Fruit fly (Drosophila melanogaster): Measurements from ENCODE around the gene Cog4.

Cog4 gene

DNA sequence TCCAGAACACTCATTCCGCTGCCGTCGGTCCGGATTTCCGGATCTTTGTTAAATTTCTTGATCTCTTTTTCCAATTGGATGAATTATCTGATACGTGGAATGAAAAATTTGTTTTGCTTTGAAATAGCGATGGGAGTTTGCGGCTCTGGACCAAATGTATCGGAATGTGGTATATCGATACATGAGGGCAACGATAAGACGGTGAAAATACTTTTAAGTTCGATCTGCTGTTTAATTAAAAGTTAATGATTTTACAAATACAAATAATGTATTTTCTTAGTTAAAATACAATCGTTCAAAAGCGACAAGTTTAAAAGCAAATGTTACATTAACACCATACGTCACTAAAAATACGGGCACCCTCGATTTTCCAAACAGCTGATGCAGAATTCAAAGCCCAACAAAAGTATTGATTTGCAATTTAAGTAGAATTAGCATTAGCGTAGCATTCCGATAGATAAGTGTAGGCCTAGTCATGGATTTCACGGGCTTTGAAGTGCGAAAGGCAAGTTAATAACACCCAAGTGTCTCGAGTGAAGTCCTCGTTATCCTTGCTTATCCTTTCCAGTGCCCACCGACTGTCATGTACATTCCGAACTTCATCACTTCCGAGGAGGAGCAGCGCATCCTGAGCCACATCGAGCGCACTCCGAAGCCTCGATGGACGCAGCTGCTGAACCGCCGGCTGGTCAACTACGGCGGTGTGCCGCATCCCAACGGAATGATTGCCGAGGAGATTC lies at the start of gene Cog4, which contains the start of gene CG6144:
Gene Cog4 (minus strand): TSS at position 139 of the 740 bp plus-strand sequence.
Gene CG6144 (plus strand): TSS at position 211 of the 740 bp plus-strand sequence.
- peak; percentile 32 for TF ChIP-seq CG17801 (GFP tag; optimal IDR thresholded peaks at IDR 0.05; ENCODE audit: partially characterized antibody)

DNA sequence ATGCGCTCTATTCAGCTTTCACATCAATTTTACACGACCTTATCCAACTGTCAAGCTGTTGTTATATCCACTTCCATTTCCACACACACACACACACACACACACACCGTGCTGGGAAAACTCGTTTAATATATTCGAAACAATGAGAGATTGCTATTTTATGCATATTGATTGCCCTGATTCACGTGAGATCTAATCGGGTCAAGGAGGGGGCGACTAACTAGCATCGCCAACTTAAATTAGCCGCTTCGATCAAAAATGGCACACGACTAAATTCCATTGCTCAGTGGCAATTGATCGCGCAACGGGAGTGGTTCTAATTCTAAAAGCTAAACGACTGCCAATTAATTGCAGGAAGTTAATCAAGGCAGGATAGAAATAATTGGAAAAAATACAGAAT lies 45.6 kb upstream of the Cog4 start, which contains the start of gene CG18302:
Gene CG18302 (plus strand): TSS at position 301 of the 400 bp plus-strand sequence.
- TF ChIP-seq CG17801 (GFP tag; optimal IDR thresholded peaks at IDR 0.05; ENCODE audit: partially characterized antibody): no peak

DNA sequence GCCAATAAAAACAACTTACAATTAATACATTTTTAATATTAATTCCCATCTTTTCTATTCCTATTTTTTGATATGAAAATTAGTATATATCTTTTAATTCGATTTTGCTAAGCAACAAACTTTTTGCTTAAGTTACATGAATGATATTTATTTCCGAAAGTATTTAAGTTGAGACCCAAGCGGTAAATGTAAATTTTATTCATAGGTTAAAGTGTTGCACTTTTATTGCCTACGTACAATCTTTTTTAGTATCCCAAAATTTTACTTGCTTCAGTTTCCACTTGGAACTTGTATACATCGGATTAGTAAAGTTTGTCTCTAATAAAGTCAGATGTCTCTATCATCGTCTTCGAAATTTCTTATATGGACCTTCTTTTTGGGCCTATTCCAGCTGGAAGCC lies 43.1 kb upstream of the Cog4 start, which contains the start of gene CG18301:
Gene CG18301 (plus strand): TSS at position 301 of the 400 bp plus-strand sequence.
- no peak for TF ChIP-seq CG17801 (GFP tag; optimal IDR thresholded peaks at IDR 0.05; ENCODE audit: partially characterized antibody)

DNA sequence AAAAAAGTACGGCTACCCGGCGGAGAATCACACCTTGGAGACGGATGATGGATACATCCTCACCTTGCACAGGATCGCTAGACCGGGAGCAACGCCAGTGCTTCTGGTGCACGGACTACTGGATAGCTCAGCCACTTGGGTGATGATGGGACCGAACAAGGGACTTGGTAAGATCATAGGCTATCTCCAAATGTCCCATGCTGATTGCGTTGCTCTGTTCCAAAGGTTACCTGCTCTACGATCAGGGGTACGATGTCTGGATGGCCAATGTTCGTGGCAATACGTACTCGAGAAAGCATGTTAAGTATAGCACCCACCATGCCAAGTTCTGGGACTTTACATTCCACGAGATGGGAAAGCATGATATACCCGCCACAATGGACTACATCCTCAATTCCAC lies 41.7 kb upstream of the Cog4 start:
- TF ChIP-seq CG17801 (GFP tag; optimal IDR thresholded peaks at IDR 0.05; ENCODE audit: partially characterized antibody): no peak

DNA sequence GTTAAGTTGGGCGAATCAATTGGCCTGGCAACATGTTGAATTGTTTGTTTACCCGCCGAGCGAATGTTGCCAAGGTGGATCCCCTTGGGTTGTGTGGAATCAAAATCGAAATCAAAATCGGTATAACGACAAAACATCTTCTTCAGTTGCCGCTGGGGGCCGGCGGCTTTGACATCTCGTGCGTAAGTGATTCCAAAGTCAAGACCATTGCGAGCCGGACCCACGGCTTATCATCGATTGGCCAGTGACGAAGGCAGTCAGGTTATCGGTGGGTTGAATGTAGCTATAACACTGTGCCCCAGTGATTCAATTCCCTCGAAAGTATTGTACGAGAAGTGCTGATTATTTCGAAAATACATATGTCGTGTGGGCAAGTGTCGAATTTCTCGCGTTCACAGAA lies 40.6 kb upstream of the Cog4 start:
- no peak for TF ChIP-seq CG17801 (GFP tag; optimal IDR thresholded peaks at IDR 0.05; ENCODE audit: partially characterized antibody)

DNA sequence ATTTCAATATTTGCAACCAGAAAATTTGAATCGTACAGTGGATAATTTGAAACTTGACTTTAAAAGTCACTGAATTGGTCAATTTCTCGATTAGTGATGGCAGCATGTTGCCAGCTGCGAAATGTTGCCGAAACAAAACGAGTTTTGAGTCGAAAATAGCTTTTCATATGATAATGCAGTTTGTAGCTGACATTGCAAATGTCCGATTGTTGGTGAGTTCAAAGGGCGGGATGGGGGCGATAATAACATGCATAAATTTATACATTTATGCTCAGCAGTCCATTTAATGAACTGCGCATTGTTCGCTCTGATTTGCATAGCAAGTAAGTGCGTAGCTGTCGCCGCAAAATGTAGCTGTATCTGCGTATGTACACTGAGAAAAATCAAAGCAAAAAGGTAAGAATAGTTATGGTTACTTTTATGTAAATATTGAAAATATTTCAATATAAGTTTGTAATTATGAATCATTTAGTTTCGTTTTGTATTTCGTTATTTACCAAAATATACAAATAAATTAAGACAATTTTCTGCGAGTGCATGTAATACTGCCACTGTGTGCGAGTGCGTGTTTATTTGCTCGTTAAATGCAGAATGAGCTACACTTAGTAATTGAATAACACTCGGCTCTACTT lies 38.6 kb upstream of the Cog4 start, which contains the start of gene Lip4:
Gene Lip4 (plus strand): TSS at position 620 of the 632 bp plus-strand sequence.
- TF ChIP-seq CG17801 (GFP tag; optimal IDR thresholded peaks at IDR 0.05; ENCODE audit: partially characterized antibody): peak; percentile 86

DNA sequence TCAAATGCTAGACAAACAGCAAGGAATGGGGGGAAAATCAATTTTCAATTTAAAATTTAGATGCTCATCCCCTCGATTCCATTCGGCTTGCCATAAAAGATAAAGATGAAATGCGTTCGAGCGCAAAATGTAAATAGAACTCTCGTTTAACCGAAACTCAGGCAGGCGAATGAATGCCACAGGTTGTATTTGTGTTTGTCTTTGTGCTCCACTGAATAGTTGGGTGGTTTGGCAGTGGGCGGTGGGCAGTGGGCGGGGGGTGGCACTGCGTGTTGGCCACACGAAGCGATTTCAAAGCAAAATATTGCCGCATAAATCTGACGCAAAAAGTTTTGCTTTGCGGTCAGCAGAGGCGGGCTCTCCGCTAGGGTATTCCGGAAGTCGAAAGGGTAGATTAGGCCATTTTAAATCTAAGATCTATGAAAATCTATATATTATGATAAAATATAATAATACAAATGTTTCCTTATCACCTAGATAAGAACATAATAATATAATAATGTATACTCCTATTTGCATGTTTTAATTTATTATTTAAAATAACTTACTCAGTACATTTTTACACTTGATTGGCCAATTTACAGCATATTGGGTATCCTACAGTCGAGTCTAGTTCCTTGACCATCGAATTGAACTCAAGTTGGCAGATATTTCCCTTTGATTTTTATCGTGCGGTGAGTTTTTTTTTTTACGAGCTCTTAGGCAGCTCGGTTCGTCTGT lies 33.9 kb upstream of the Cog4 start:
- TF ChIP-seq CG17801 (GFP tag; optimal IDR thresholded peaks at IDR 0.05; ENCODE audit: partially characterized antibody): no peak

DNA sequence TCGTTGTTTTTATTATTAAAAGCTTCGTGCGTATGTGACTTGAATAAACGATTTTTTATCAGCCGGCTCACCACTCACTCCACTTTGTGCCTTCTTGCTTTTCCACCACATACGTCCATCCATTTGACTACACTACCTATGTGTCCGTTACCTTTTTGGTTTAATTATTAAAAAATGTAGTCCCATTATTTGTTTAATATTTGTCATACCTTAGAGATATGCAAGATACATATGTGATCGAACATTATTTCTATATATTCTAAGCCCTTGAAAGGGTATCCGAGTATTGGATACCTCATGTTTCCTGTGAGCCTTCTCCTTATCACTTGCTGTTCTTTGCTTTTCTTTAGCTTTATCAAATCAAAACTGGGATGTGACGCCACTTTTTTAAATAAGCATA lies 30.8 kb upstream of the Cog4 start:
- no peak for TF ChIP-seq CG17801 (GFP tag; optimal IDR thresholded peaks at IDR 0.05; ENCODE audit: partially characterized antibody)

DNA sequence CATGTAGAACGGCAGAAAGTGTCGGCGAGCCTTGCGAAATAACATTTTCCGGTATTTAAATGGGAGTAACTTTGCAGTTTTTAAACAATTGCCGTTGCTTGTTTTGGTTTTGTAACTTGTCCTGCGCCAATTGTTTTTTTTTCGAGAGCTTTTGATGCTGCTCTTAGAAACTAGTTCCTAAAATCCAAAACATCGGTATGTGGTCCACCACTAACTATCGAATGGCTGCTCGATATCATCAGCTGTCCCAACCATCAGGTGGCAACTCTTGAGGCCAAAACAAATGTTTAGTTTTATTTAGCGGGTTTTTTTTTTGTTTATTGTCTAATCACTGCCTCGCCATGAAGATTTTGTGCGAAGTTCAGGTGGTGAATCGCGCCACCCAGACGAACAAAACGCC lies 28.7 kb upstream of the Cog4 start, which contains the start of the genes Fatp1 and Lrr47:
Gene Fatp1 (minus strand): TSS at position 134 of the 400 bp plus-strand sequence.
Gene Lrr47 (plus strand): TSS at position 251 of the 400 bp plus-strand sequence.
- no peak for TF ChIP-seq CG17801 (GFP tag; optimal IDR thresholded peaks at IDR 0.05; ENCODE audit: partially characterized antibody)

DNA sequence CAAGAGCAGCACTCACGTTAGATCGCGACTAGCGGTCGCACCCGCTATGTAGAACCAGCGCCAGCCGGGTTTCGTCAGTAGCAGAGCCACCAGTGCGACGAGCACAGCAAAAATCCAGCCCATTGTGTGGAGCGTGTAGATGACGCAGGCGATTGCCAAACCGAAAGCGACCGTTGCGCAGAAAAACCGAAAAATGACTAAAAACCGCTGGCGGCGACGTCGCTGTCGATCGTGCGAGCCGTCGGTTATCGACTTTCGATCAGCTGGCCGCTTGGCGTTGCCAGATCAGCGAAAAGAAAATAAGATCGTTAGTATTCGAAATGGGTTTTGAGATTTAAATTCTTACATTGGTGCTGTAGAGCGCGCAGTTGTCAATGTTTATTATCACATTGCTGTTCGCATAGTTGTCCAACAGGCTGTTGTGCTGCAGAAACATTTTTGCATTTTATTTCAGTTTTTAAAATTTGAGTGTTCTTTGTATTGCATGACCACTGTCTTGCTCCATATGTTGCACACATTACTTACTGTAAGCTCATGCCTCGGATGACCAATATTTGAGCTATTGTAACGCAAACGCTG lies 28.1 kb upstream of the Cog4 start:
- TF ChIP-seq CG17801 (GFP tag; optimal IDR thresholded peaks at IDR 0.05; ENCODE audit: partially characterized antibody): no peak

DNA sequence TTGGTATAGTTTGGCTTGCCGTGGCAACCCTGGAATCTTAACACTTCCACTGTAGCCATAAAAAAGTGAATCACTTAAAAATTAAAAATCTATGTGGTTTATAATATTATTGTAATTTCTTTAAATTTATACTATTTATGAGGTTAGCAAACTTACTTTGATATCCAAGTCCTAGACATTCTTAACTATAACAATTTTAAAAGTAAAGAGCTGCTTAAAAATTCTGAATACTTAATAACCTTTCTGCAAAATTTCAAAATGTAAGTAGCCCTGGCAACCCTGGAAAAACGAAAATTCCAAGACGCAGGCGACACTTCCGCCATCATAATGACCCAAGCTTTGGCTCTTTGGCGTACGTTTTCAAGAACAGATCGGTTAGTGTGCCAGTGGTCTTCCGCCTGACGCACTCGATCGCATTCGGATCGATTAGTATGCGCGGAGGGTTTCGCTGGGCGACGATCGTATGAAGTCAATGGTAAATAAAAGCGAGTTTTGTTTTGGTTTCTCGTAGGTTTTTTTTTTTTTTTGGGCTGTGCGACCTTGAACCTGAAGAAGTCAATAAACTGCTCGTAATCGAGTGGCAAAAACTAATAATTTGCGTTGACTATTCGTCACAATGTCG lies 27.2 kb upstream of the Cog4 start:
- TF ChIP-seq CG17801 (GFP tag; optimal IDR thresholded peaks at IDR 0.05; ENCODE audit: partially characterized antibody): no peak

DNA sequence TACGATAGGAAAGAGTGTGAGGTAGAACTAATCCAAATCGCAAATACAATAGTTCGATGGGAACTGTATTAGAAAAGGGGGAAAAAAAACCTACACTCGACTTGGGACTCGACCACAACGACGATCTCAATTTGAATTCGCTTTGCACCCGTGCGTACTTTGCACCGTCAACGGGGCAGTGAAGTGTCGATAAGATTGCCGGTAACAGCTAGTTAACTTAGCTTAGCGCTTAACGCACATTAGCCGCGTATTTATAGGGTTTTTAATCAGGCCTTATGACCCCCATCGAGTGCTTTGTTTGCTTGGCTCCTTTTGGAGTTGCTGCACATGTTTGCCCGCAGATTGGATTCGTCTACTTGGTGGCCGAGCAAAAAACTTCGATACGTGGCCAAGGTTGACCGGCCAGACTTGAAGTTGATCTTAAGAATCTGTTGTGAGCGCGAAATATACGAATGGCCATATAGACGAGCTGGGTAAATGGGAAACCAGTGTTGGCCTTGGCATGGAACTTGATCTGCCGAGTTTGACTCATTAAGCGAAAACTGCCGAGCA lies 26.2 kb upstream of the Cog4 start:
- TF ChIP-seq CG17801 (GFP tag; optimal IDR thresholded peaks at IDR 0.05; ENCODE audit: partially characterized antibody): no peak

DNA sequence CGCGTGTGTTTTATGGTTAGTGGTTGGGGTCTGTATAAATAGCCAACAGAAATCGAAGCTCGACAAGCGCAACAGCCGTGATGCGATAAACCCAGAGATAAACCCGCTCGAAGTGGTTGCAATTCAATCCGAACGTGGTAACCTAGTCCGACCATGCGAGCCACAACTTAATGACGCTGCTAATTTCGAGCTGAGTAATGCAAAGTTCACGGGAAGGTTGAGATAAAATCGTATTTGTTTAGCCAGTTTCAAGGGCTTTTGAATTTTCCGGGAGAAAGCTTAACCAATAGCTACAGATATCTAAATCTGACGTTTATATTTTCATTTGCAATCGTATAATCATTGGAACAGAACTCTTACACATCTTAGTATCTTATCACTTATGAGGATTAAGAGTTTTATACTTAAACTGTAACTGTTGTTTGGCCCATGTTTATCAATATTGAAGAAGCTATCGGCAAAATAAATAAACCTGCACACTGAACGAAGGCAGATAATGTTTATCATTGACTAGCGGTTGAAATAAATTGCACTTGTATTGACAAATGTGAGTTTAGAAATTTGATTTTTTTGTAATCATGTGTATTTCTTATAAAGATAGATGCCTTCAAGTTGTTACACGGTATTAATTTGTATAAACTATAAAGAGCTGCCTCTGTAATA lies 25.5 kb upstream of the Cog4 start:
- no peak for TF ChIP-seq CG17801 (GFP tag; optimal IDR thresholded peaks at IDR 0.05; ENCODE audit: partially characterized antibody)

DNA sequence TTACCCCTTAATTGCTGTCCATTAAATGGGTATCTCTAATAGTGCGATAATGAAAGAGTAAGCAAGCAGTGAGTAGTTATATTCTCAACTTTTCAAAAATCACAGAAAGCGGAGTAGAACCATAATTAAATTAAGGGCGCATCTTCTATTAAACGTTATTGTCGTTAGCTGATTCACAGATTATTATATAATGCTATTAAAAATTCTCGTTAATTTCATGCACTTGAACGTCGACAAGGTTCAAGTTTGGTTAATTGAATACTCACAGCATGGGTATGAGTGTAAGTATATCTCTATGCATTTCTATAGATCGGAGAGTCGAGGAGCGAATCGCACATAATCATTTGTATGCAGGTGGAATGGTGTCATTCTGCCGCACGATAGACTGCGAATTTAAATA lies 22.4 kb upstream of the Cog4 start:
- TF ChIP-seq CG17801 (GFP tag; optimal IDR thresholded peaks at IDR 0.05; ENCODE audit: partially characterized antibody): no peak

All from ovary, adult (tissue).